Fruit fly (Drosophila melanogaster) whole organism, wandering third instar larva: ENCODE results near the gene mtsh.
A peak's percentile ranks its signal among the peaks of the same experiment; 100 is the strongest.

Experiments
- Abd-B ChIP-seq: fragments of >200 bp; optimal IDR thresholded peaks from 2 replicates; lab custom pipeline; 2017; ENCODE audit warnings: missing biosample characterization, missing genetic modification characterization
- CG32264 ChIP-seq: fragments of 200-800 bp; sonication (Bioruptor generic); optimal IDR thresholded peaks from 2 replicates; lab custom pipeline; 2016; ENCODE audit warnings: missing biosample characterization, missing genetic modification characterization
- CG9705 ChIP-seq: fragments of 200-800 bp; sonication (Bioruptor generic); optimal IDR thresholded peaks from 2 replicates; lab custom pipeline; 2018; ENCODE audit warnings: missing biosample characterization, mild to moderate bottlenecking, missing genetic modification characterization
- CrebA ChIP-seq: fragments of 200-800 bp; sonication (Bioruptor generic); optimal IDR thresholded peaks from 2 replicates; lab custom pipeline; 2016; ENCODE audit warnings: missing biosample characterization, mild to moderate bottlenecking, missing genetic modification characterization, borderline replicate concordance
- Dfd ChIP-seq: fragments of >200 bp; optimal IDR thresholded peaks from 2 replicates; lab custom pipeline; 2017; ENCODE audit warnings: missing biosample characterization, missing genetic modification characterization
- Dif ChIP-seq: fragments of 200-275, 200-300 bp; sonication (Bioruptor generic); optimal IDR thresholded peaks from 2 replicates; lab custom pipeline; 2018; ENCODE audit warnings: missing biosample characterization, missing genetic modification characterization; ENCODE audit not compliant: partially characterized antibody
- GATAd ChIP-seq: sonication (Bioruptor generic); optimal IDR thresholded peaks from 2 replicates; lab custom pipeline; 2016; ENCODE audit warnings: missing biosample characterization, missing genetic modification characterization
- HLH106 ChIP-seq: fragments of 200-800 bp; optimal IDR thresholded peaks from 3 replicates; lab custom pipeline; 2019; ENCODE audit warnings: missing biosample characterization, mild to moderate bottlenecking, missing genetic modification characterization, moderate library complexity
- Hnf4 ChIP-seq: fragments of 200-800 bp; sonication (Bioruptor generic); optimal IDR thresholded peaks from 2 replicates; lab custom pipeline; 2016; ENCODE audit warnings: missing biosample characterization, mild to moderate bottlenecking, missing genetic modification characterization
- Hr78 ChIP-seq: fragments of >200 bp; optimal IDR thresholded peaks from 2 replicates; lab custom pipeline; 2017; ENCODE audit warnings: missing biosample characterization, missing genetic modification characterization
- Hr83 ChIP-seq: fragments of 200-300 bp; sonication (Bioruptor generic); optimal IDR thresholded peaks from 2 replicates; lab custom pipeline; 2016; ENCODE audit warnings: missing biosample characterization, mild to moderate bottlenecking, missing genetic modification characterization, moderate library complexity; ENCODE audit not compliant: poor library complexity, severe bottlenecking
- Jra ChIP-seq: sonication (Bioruptor generic); optimal IDR thresholded peaks from 2 replicates; lab custom pipeline; 2016; ENCODE audit warnings: missing biosample characterization, missing genetic modification characterization
- Mio ChIP-seq: sonication (Bioruptor generic); optimal IDR thresholded peaks from 2 replicates; lab custom pipeline; 2016; ENCODE audit warnings: missing biosample characterization, missing genetic modification characterization
- Myc ChIP-seq: fragments of >200 bp; optimal IDR thresholded peaks from 2 replicates; lab custom pipeline; 2017
- N ChIP-seq: fragments of >200 bp; optimal IDR thresholded peaks from 2 replicates; lab custom pipeline; 2018; ENCODE audit warnings: missing biosample characterization, missing external identifiers, missing genetic modification characterization
- OdsH ChIP-seq: fragments of 200-800 bp; sonication (Bioruptor generic); optimal IDR thresholded peaks from 2 replicates; lab custom pipeline; 2016; ENCODE audit warnings: missing biosample characterization, mild to moderate bottlenecking, missing genetic modification characterization
- Rel ChIP-seq, 2 experiments: fragments of 200-800 bp; sonication (Bioruptor generic) in 1 of 2; optimal IDR thresholded peaks; 2 replicates in 1 of 2; 3 replicates in 1 of 2; lab custom pipeline; 2016 to 2019; ENCODE audit warnings: mild to moderate bottlenecking in 2 of 2, missing biosample characterization in 2 of 2, missing genetic modification characterization in 2 of 2, moderate library complexity in 1 of 2
- Sp1 ChIP-seq: fragments of 200-800 bp; sonication (Bioruptor generic); optimal IDR thresholded peaks from 3 replicates; lab custom pipeline; 2019; ENCODE audit warnings: missing biosample characterization, mild to moderate bottlenecking, missing genetic modification characterization, moderate library complexity
- Vsx2 ChIP-seq: fragments of 200-300, 225-300 bp; sonication (Bioruptor generic); optimal IDR thresholded peaks from 2 replicates; lab custom pipeline; 2018; ENCODE audit warnings: missing biosample characterization, missing genetic modification characterization; ENCODE audit not compliant: partially characterized antibody
- br ChIP-seq: fragments of 200-800 bp; sonication (Bioruptor generic); optimal IDR thresholded peaks from 2 replicates; lab custom pipeline; 2016; ENCODE audit warnings: missing biosample characterization, missing genetic modification characterization
- brk ChIP-seq: fragments of 200-800 bp; sonication (Bioruptor generic); optimal IDR thresholded peaks from 2 replicates; lab custom pipeline; 2016; ENCODE audit warnings: missing biosample characterization, mild to moderate bottlenecking, missing genetic modification characterization
- dl ChIP-seq, 2 experiments: fragments of 175-275, 200-275 bp in 1 of 2; fragments of 200-275 bp in 1 of 2; sonication (Bioruptor generic); optimal IDR thresholded peaks; lab custom pipeline; 2018; ENCODE audit warnings: mild to moderate bottlenecking in 2 of 2, missing biosample characterization in 2 of 2, missing genetic modification characterization in 2 of 2, moderate library complexity in 2 of 2; ENCODE audit not compliant: partially characterized antibody in 2 of 2, insufficient read depth in 1 of 2
- dmrt93B ChIP-seq: fragments of 200-800 bp; sonication (Bioruptor generic); optimal IDR thresholded peaks from 2 replicates; lab custom pipeline; 2018; ENCODE audit warnings: missing biosample characterization, mild to moderate bottlenecking, missing genetic modification characterization
- dsf ChIP-seq: sonication (Bioruptor generic); optimal IDR thresholded peaks from 2 replicates; lab custom pipeline; 2016; ENCODE audit warnings: missing biosample characterization, missing genetic modification characterization, borderline replicate concordance
- ey ChIP-seq: fragments of 200-800 bp; sonication (Bioruptor generic); optimal IDR thresholded peaks from 2 replicates; lab custom pipeline; 2016; ENCODE audit warnings: missing biosample characterization, missing genetic modification characterization
- foxo ChIP-seq, 2 experiments: fragments of 200-800 bp; sonication (Bioruptor generic); optimal IDR thresholded peaks; 2 replicates in 1 of 2; 3 replicates in 1 of 2; lab custom pipeline; 2016 to 2017; ENCODE audit warnings: missing biosample characterization in 2 of 2, missing genetic modification characterization in 2 of 2
- fru ChIP-seq: fragments of 200-800 bp; sonication (Bioruptor generic); optimal IDR thresholded peaks from 3 replicates; lab custom pipeline; 2016; ENCODE audit warnings: missing biosample characterization, mild to moderate bottlenecking, missing genetic modification characterization
- h ChIP-seq: fragments of 200-800 bp; sonication (Bioruptor generic); optimal IDR thresholded peaks from 3 replicates; lab custom pipeline; 2016; ENCODE audit warnings: missing biosample characterization, mild to moderate bottlenecking, missing genetic modification characterization
- jim ChIP-seq: fragments of 175-275, 200-325 bp; sonication (Bioruptor generic); optimal IDR thresholded peaks from 2 replicates; lab custom pipeline; 2016; ENCODE audit warnings: missing biosample characterization, mild to moderate bottlenecking, missing genetic modification characterization
- lola ChIP-seq: fragments of >200 bp; optimal IDR thresholded peaks from 2 replicates; lab custom pipeline; 2017; ENCODE audit warnings: missing biosample characterization, missing genetic modification characterization
- pan ChIP-seq: fragments of >200 bp; optimal IDR thresholded peaks from 2 replicates; lab custom pipeline; 2017
- psq ChIP-seq: fragments of 200-800 bp; sonication (Bioruptor generic); optimal IDR thresholded peaks from 3 replicates; lab custom pipeline; 2017; ENCODE audit warnings: missing biosample characterization, mild to moderate bottlenecking, missing genetic modification characterization, moderate library complexity
- rgr ChIP-seq: fragments of 200-800 bp; sonication (Bioruptor generic); optimal IDR thresholded peaks from 3 replicates; lab custom pipeline; 2016; ENCODE audit warnings: missing biosample characterization, mild to moderate bottlenecking, missing genetic modification characterization
- sage ChIP-seq: fragments of 200-800 bp; sonication (Bioruptor generic); optimal IDR thresholded peaks from 2 replicates; lab custom pipeline; 2016; ENCODE audit warnings: missing biosample characterization, mild to moderate bottlenecking, missing genetic modification characterization
- sv ChIP-seq: fragments of 200-800 bp; sonication (Bioruptor generic); optimal IDR thresholded peaks from 3 replicates; lab custom pipeline; 2016; ENCODE audit warnings: missing biosample characterization, missing genetic modification characterization
- tai ChIP-seq: sonication (Bioruptor generic); optimal IDR thresholded peaks from 2 replicates; lab custom pipeline; 2016; ENCODE audit warnings: missing biosample characterization, missing genetic modification characterization
- usp ChIP-seq: fragments of >200 bp; optimal IDR thresholded peaks from 2 replicates; lab custom pipeline; 2017; ENCODE audit warnings: missing biosample characterization, missing genetic modification characterization
- woc ChIP-seq: sonication (Bioruptor generic); optimal IDR thresholded peaks from 2 replicates; lab custom pipeline; 2016; ENCODE audit warnings: missing biosample characterization, mild to moderate bottlenecking, missing genetic modification characterization

The mtsh gene

DNA sequence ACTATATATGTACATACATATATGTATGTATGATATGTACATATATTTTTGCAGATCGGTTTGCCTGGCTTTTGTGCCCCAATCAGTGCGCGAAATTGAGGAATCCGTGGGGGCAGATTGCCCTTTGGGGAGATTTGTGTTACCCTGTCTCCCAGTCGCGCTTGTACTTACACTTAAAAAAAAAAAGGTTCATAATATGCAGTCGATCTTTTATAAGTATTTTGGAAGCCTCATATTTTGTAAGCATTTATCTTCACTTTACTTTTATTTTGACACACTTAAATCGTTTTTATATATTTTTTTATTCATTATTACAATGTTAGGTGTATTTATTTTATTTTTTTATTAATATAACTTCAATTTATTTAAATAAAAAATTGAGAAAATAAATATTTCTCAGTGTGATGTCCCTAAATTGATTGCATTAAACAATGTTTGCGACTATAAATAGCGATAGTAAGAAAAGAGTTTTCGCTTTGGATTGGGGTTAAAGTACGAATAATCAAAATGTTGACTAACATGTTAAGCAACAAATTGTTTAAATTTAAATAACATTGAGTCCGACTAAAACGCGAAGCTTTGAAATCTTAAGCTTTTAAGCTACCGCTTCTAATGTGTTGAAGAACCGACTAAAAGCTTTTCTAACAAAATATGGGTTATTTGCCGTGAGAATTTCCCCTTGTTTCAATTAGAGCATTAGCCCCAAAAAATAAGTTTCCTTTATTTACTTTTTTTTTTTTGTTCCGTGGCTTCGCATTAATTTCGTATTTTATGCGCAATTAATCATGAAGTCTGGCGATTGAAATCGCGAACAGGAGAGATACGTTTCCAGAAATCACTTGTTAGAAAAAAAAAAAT, 6.9 kb upstream of the mtsh start (continued):
- TF ChIP-seq Sp1 (GFP tag; lab: Kevin White, UChicago), result peak; percentile 71
- peak; percentile 46 for TF ChIP-seq OdsH
- no peak for TF ChIP-seq pan
- no peak for TF ChIP-seq jim

DNA sequence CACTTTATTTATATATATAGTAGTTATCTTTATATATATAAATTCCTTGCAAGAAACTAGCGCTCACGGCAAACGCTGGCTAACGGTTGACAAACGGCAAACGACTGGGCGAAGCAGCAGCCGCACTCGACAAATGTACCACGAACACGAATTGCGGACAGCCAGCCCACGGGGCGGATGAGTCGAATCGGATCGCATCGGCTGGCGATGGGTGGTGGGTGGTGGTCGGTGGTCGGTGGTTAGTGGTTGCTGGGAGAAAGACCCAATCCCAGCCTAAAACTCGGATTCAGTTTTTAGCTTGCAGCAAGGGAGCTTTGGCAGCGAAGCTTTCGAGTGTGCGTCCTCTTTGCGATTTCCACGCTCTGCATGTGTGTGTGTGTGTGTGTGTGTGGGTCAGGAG, 5.4 kb upstream of the mtsh start, which contains the start of gene CG7781:
Gene CG7781, minus strand, starts transcription at position 260 of the 400 bp plus-strand sequence.
- no peak for TF ChIP-seq woc (GFP tag; lab: Kevin White, UChicago)
- peak; percentile 29 for TF ChIP-seq Hr83 (GFP tag; lab: Kevin White, UChicago)

DNA sequence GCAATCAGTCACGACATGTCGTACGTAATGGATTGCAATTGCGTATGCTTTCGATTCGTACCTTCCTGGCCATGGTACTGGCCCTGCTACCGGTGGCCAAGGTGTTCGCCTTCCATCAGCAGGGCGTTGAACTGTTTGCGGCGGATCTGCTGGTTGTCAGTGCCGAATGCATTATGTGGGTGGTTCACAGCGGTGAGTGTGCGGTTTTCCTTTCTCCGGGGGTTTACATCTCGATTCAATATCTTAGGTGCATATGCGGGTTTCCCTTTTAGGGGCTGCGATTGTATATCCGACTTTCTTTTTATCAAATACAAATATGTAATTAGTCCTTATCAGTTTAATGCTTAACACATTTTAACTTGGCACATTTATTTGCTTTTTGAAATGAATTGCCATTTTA, 8.0 kb downstream of the mtsh start:
- TF ChIP-seq pan (no peak), sage (GFP tag; lab: Kevin White, UChicago) (no peak), Rel (GFP tag; optimal IDR thresholded peaks at IDR 0.05; lab: Kevin White, UChicago) (no peak), Rel (tag; optimal IDR thresholded peaks at IDR 0.05; lab: Kevin White, UChicago) (peak; percentile 98), lola (GFP tag; lab: Kevin White, UChicago) (no peak)

dm6 chr2L:8311091-8311490, 8.6 kb downstream of the mtsh start, which contains the start of the genes CG7810 and CG7806:
TSS of gene CG7810 (minus strand) at chr2L:8311195.
TSS of gene CG7806 (plus strand) at chr2L:8311399.
- TF ChIP-seq Dif, result no peak
- no peak for TF ChIP-seq pan
- TF ChIP-seq dl (GFP tag; optimal IDR thresholded peaks at IDR 0.05; lab: Kevin White, UChicago; ENCODE audit: insufficient read depth in 1 of 2, partially characterized antibody in 2 of 2), result no peak
- no peak for TF ChIP-seq usp
- peak; percentile 87 for TF ChIP-seq HLH106 (tag; lab: Kevin White, UChicago)
- peak; percentile 84 for TF ChIP-seq woc (GFP tag; lab: Kevin White, UChicago)
- TF ChIP-seq CG32264 (GFP tag; lab: Kevin White, UChicago), result no peak
- peak; percentile 84 for TF ChIP-seq psq (GFP tag; lab: Kevin White, UChicago)
- TF ChIP-seq tai (GFP tag; lab: Kevin White, UChicago), result no peak
- no peak for TF ChIP-seq jim
- TF ChIP-seq sage (GFP tag; lab: Kevin White, UChicago), result no peak
- peak; percentile 41 for TF ChIP-seq Mio
- TF ChIP-seq brk (GFP tag; lab: Kevin White, UChicago), result no peak
- peak; percentile 94 for TF ChIP-seq Hnf4
- peak; percentile 95 for TF ChIP-seq rgr
- TF ChIP-seq CrebA, result no peak
- no peak for TF ChIP-seq N (GFP tag; lab: Kevin White, UChicago)
- peak; percentile 64 for TF ChIP-seq GATAd (GFP tag; lab: Kevin White, UChicago)
- TF ChIP-seq CG9705 (GFP tag; lab: Kevin White, UChicago), result peak; percentile 77
- TF ChIP-seq h, result peak; percentile 93
- peak; percentile 90 for TF ChIP-seq Sp1 (GFP tag; lab: Kevin White, UChicago)
- no peak for TF ChIP-seq lola (GFP tag; lab: Kevin White, UChicago)
- peak; percentile 92 for TF ChIP-seq OdsH
- no peak for TF ChIP-seq br (GFP tag; lab: Kevin White, UChicago)
- TF ChIP-seq Vsx2 (GFP tag; lab: Kevin White, UChicago), result no peak
- TF ChIP-seq Jra, result peak; percentile 87
- no peak for TF ChIP-seq fru (GFP tag; lab: Kevin White, UChicago)
- TF ChIP-seq Myc (lab: Kevin White, UChicago), result no peak
- peak; percentile 70 to 90 for TF ChIP-seq foxo (GFP tag; optimal IDR thresholded peaks at IDR 0.05; lab: Kevin White, UChicago)
- no peak for TF ChIP-seq Dfd (GFP tag; lab: Kevin White, UChicago)
- TF ChIP-seq Rel (GFP tag; optimal IDR thresholded peaks at IDR 0.05; lab: Kevin White, UChicago), result no peak
- TF ChIP-seq Rel (tag; optimal IDR thresholded peaks at IDR 0.05; lab: Kevin White, UChicago), result peak; percentile 80
- TF ChIP-seq dmrt93B (GFP tag; lab: Kevin White, UChicago), result no peak
- TF ChIP-seq Hr83 (GFP tag; lab: Kevin White, UChicago), result peak; percentile 72
- peak; percentile 91 for TF ChIP-seq ey (GFP tag; lab: Kevin White, UChicago)
- TF ChIP-seq dsf (GFP tag; lab: Kevin White, UChicago), result peak; percentile 90
- TF ChIP-seq Hr78 (GFP tag; lab: Kevin White, UChicago), result no peak
- peak; percentile 69 for TF ChIP-seq sv
- no peak for TF ChIP-seq Abd-B
